Fruit fly (Drosophila melanogaster) whole organism, wandering third instar larva: ENCODE results near the gene CG1999.

ENCODE experiments used
- Abd-B ChIP-seq: fragments of >200 bp; optimal IDR thresholded peaks from 2 replicates; lab custom pipeline; 2017; ENCODE audit warnings: missing biosample characterization, missing genetic modification characterization
- Dfd ChIP-seq: fragments of >200 bp; optimal IDR thresholded peaks from 2 replicates; lab custom pipeline; 2017; ENCODE audit warnings: missing biosample characterization, missing genetic modification characterization
- GATAd ChIP-seq: sonication (Bioruptor generic); optimal IDR thresholded peaks from 2 replicates; lab custom pipeline; 2016; ENCODE audit warnings: missing biosample characterization, missing genetic modification characterization
- Hr78 ChIP-seq: fragments of >200 bp; optimal IDR thresholded peaks from 2 replicates; lab custom pipeline; 2017; ENCODE audit warnings: missing biosample characterization, missing genetic modification characterization
- Hr83 ChIP-seq: fragments of 200-300 bp; sonication (Bioruptor generic); optimal IDR thresholded peaks from 2 replicates; lab custom pipeline; 2016; ENCODE audit warnings: missing biosample characterization, mild to moderate bottlenecking, missing genetic modification characterization, moderate library complexity; ENCODE audit not compliant: poor library complexity, severe bottlenecking
- OdsH ChIP-seq: fragments of 200-800 bp; sonication (Bioruptor generic); optimal IDR thresholded peaks from 2 replicates; lab custom pipeline; 2016; ENCODE audit warnings: missing biosample characterization, mild to moderate bottlenecking, missing genetic modification characterization
- Rel ChIP-seq, 2 experiments: fragments of 200-800 bp; sonication (Bioruptor generic) in 1 of 2; optimal IDR thresholded peaks; 2 replicates in 1 of 2; 3 replicates in 1 of 2; lab custom pipeline; 2016 to 2019; ENCODE audit warnings: mild to moderate bottlenecking in 2 of 2, missing biosample characterization in 2 of 2, missing genetic modification characterization in 2 of 2, moderate library complexity in 1 of 2
- dl ChIP-seq, 2 experiments: fragments of 175-275, 200-275 bp in 1 of 2; fragments of 200-275 bp in 1 of 2; sonication (Bioruptor generic); optimal IDR thresholded peaks; lab custom pipeline; 2018; ENCODE audit warnings: mild to moderate bottlenecking in 2 of 2, missing biosample characterization in 2 of 2, missing genetic modification characterization in 2 of 2, moderate library complexity in 2 of 2; ENCODE audit not compliant: partially characterized antibody in 2 of 2, insufficient read depth in 1 of 2
- foxo ChIP-seq, 2 experiments: fragments of 200-800 bp; sonication (Bioruptor generic); optimal IDR thresholded peaks; 2 replicates in 1 of 2; 3 replicates in 1 of 2; lab custom pipeline; 2016 to 2017; ENCODE audit warnings: missing biosample characterization in 2 of 2, missing genetic modification characterization in 2 of 2
- h ChIP-seq: fragments of 200-800 bp; sonication (Bioruptor generic); optimal IDR thresholded peaks from 3 replicates; lab custom pipeline; 2016; ENCODE audit warnings: missing biosample characterization, mild to moderate bottlenecking, missing genetic modification characterization
- pan ChIP-seq: fragments of >200 bp; optimal IDR thresholded peaks from 2 replicates; lab custom pipeline; 2017
- psq ChIP-seq: fragments of 200-800 bp; sonication (Bioruptor generic); optimal IDR thresholded peaks from 3 replicates; lab custom pipeline; 2017; ENCODE audit warnings: missing biosample characterization, mild to moderate bottlenecking, missing genetic modification characterization, moderate library complexity
- sv ChIP-seq: fragments of 200-800 bp; sonication (Bioruptor generic); optimal IDR thresholded peaks from 3 replicates; lab custom pipeline; 2016; ENCODE audit warnings: missing biosample characterization, missing genetic modification characterization
- usp ChIP-seq: fragments of >200 bp; optimal IDR thresholded peaks from 2 replicates; lab custom pipeline; 2017; ENCODE audit warnings: missing biosample characterization, missing genetic modification characterization

DNA sequence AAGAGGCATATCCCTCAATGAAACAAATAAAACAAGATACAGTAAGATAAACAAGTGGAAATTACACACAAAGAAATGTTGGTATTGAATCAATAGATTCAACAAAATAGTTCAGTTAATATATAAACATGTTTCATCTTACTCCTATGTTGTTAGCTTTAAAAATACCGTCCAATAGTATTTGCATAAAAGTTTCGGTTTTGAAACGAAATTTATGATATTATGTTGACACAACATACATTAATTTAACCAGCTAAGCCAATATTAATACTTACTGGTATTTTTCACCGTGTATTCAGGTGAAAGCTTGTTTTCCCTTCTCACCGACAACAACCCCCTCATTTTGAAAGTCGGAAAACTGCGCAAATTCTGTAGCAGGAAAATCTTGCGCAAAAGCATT, 20.1 kb upstream of the CG1999 start:
- peak; percentile 0 for TF ChIP-seq sv
- TF ChIP-seq Abd-B: no peak
- TF ChIP-seq foxo (GFP tag; optimal IDR thresholded peaks at IDR 0.05; lab: Kevin White, UChicago): peak in 1 of 2 experiments; percentile 22
- no peak for TF ChIP-seq h
- TF ChIP-seq psq: no peak
- no peak for TF ChIP-seq usp
- TF ChIP-seq pan: no peak
- no peak for TF ChIP-seq Rel (GFP tag; optimal IDR thresholded peaks at IDR 0.05; lab: Kevin White, UChicago)
- no peak for TF ChIP-seq Rel (tag; optimal IDR thresholded peaks at IDR 0.05; lab: Kevin White, UChicago)
- TF ChIP-seq Dfd (GFP tag; lab: Kevin White, UChicago): no peak
- no peak for TF ChIP-seq dl (GFP tag; optimal IDR thresholded peaks at IDR 0.05; lab: Kevin White, UChicago; ENCODE audit: insufficient read depth in 1 of 2, partially characterized antibody in 2 of 2)
- no peak for TF ChIP-seq GATAd (GFP tag; lab: Kevin White, UChicago)
- no peak for TF ChIP-seq OdsH (GFP tag; lab: Kevin White, UChicago)
- TF ChIP-seq Hr83 (GFP tag; lab: Kevin White, UChicago): no peak
- no peak for TF ChIP-seq Hr78
